Fruit fly (Drosophila melanogaster): ENCODE measurements around the gene Rnp4F.

The Rnp4F gene

dm6 chrX:5323636-5324035, 1.1 kb upstream of the Rnp4F start, which contains the start of gene Mcm3:
TSS of gene Mcm3 (plus strand) at chrX:5323855.
- TF ChIP-seq h (optimal IDR thresholded peaks at IDR 0.05) (no peak), ttk (optimal IDR thresholded peaks at IDR 0.05) (no peak), Myc (optimal IDR thresholded peaks at IDR 0.05) (no peak), insv (optimal IDR thresholded peaks at IDR 0.05) (no peak), Sin3A (optimal IDR thresholded peaks at IDR 0.05) (no peak), psq (optimal IDR thresholded peaks at IDR 0.05) (no peak)

dm6 chrX:5317170-5317569, 5.3 kb downstream of the Rnp4F start, which contains the start of the genes CG15930 and Sas10:
TSS of gene CG15930 (minus strand) at chrX:5317295.
TSS of gene Sas10 (plus strand) at chrX:5317409.
- no peak for TF ChIP-seq psq (optimal IDR thresholded peaks at IDR 0.05)
- TF ChIP-seq h (optimal IDR thresholded peaks at IDR 0.05): no peak
- TF ChIP-seq ttk (optimal IDR thresholded peaks at IDR 0.05): no peak
- TF ChIP-seq Sin3A (optimal IDR thresholded peaks at IDR 0.05): no peak
- TF ChIP-seq Myc (optimal IDR thresholded peaks at IDR 0.05): no peak
- TF ChIP-seq insv (optimal IDR thresholded peaks at IDR 0.05): no peak

dm6 chrX:5312958-5313357, 9.5 kb downstream of the Rnp4F start, which contains the start of gene CG4198:
TSS of gene CG4198 (plus strand) at chrX:5313258.
- TF ChIP-seq Sin3A (optimal IDR thresholded peaks at IDR 0.05): no peak
- no peak for TF ChIP-seq h (optimal IDR thresholded peaks at IDR 0.05)
- no peak for TF ChIP-seq insv (optimal IDR thresholded peaks at IDR 0.05)
- no peak for TF ChIP-seq psq (optimal IDR thresholded peaks at IDR 0.05)
- TF ChIP-seq ttk (optimal IDR thresholded peaks at IDR 0.05): no peak
- no peak for TF ChIP-seq Myc (optimal IDR thresholded peaks at IDR 0.05)

dm6 chrX:5311838-5312339, 10.6 kb downstream of the Rnp4F start, which contains the start of the genes TrxT and dhd:
TSS of gene TrxT (minus strand) at chrX:5311888.
TSS of gene dhd (plus strand) at chrX:5312171.
- TF ChIP-seq ttk (optimal IDR thresholded peaks at IDR 0.05) (no peak), insv (optimal IDR thresholded peaks at IDR 0.05) (no peak), Sin3A (optimal IDR thresholded peaks at IDR 0.05) (no peak), Myc (optimal IDR thresholded peaks at IDR 0.05) (no peak), h (optimal IDR thresholded peaks at IDR 0.05) (no peak), psq (optimal IDR thresholded peaks at IDR 0.05) (no peak)

- TF ChIP-seq h (optimal IDR thresholded peaks at IDR 0.05) (no peak), Sin3A (optimal IDR thresholded peaks at IDR 0.05) (no peak), psq (optimal IDR thresholded peaks at IDR 0.05) (no peak), ttk (optimal IDR thresholded peaks at IDR 0.05) (no peak), insv (optimal IDR thresholded peaks at IDR 0.05) (no peak), Myc (optimal IDR thresholded peaks at IDR 0.05) (no peak)
These were observed 13.5 kb downstream of the Rnp4F start, which contains the start of the genes Cdk7 and snf for dm6 chrX:5308963-5309362. TSS of gene Cdk7 (minus strand) at chrX:5308983. TSS of gene snf (plus strand) at chrX:5309242.

- TF ChIP-seq insv (optimal IDR thresholded peaks at IDR 0.05) (no peak), ttk (optimal IDR thresholded peaks at IDR 0.05) (no peak), psq (optimal IDR thresholded peaks at IDR 0.05) (no peak), h (optimal IDR thresholded peaks at IDR 0.05) (no peak), Myc (optimal IDR thresholded peaks at IDR 0.05) (no peak), Sin3A (optimal IDR thresholded peaks at IDR 0.05) (no peak)
These were observed 15.2 kb downstream of the Rnp4F start, which contains the start of gene CG17764 for dm6 chrX:5307317-5307716. TSS of gene CG17764 (minus strand) at chrX:5307417.

dm6 chrX:5305591-5305990, 16.9 kb downstream of the Rnp4F start, which contains the start of gene CG3323:
TSS of gene CG3323 (minus strand) at chrX:5305691.
- no peak for TF ChIP-seq ttk (optimal IDR thresholded peaks at IDR 0.05)
- no peak for TF ChIP-seq Sin3A (optimal IDR thresholded peaks at IDR 0.05)
- TF ChIP-seq psq (optimal IDR thresholded peaks at IDR 0.05): no peak

- TF ChIP-seq Myc (optimal IDR thresholded peaks at IDR 0.05) (no peak), insv (optimal IDR thresholded peaks at IDR 0.05) (no peak), Sin3A (optimal IDR thresholded peaks at IDR 0.05) (no peak), ttk (optimal IDR thresholded peaks at IDR 0.05) (no peak), psq (optimal IDR thresholded peaks at IDR 0.05) (no peak), h (optimal IDR thresholded peaks at IDR 0.05) (no peak)
These were observed 21.7 kb downstream of the Rnp4F start for dm6 chrX:5300623-5301283.

- TF ChIP-seq psq (optimal IDR thresholded peaks at IDR 0.05): no peak
- TF ChIP-seq Myc (optimal IDR thresholded peaks at IDR 0.05): no peak
- TF ChIP-seq insv (optimal IDR thresholded peaks at IDR 0.05): no peak
- no peak for TF ChIP-seq h (optimal IDR thresholded peaks at IDR 0.05)
- no peak for TF ChIP-seq Sin3A (optimal IDR thresholded peaks at IDR 0.05)
- no peak for TF ChIP-seq ttk (optimal IDR thresholded peaks at IDR 0.05)
These were observed 22.5 kb downstream of the Rnp4F start for dm6 chrX:5299957-5300356.

- TF ChIP-seq Sin3A (optimal IDR thresholded peaks at IDR 0.05): no peak
- TF ChIP-seq insv (optimal IDR thresholded peaks at IDR 0.05): no peak
- no peak for TF ChIP-seq Myc (optimal IDR thresholded peaks at IDR 0.05)
- no peak for TF ChIP-seq h (optimal IDR thresholded peaks at IDR 0.05)
- no peak for TF ChIP-seq psq (optimal IDR thresholded peaks at IDR 0.05)
- TF ChIP-seq ttk (optimal IDR thresholded peaks at IDR 0.05): no peak
These were observed 26.7 kb downstream of the Rnp4F start, which contains the start of gene CG42749 for dm6 chrX:5295766-5296165. TSS of gene CG42749 (plus strand) at chrX:5296066.

- TF ChIP-seq Myc (optimal IDR thresholded peaks at IDR 0.05) (no peak), Sin3A (optimal IDR thresholded peaks at IDR 0.05) (no peak), psq (optimal IDR thresholded peaks at IDR 0.05) (no peak), h (optimal IDR thresholded peaks at IDR 0.05) (no peak), insv (optimal IDR thresholded peaks at IDR 0.05) (no peak), ttk (optimal IDR thresholded peaks at IDR 0.05) (no peak)
These were observed 29.4 kb downstream of the Rnp4F start for dm6 chrX:5293141-5293540.

- TF ChIP-seq insv (optimal IDR thresholded peaks at IDR 0.05): no peak
These were observed 32.8 kb downstream of the Rnp4F start for dm6 chrX:5289692-5290091.
